Worm (Caenorhabditis elegans) whole organism, L2 larva: ENCODE results near the gene T04F8.7.

Source experiments
- C34F6.9 ChIP-seq: fragments of 150-350 bp; optimal IDR thresholded peaks from 2 replicates; lab custom pipeline; 2014; ENCODE audit warnings: missing biosample characterization, missing genetic modification characterization
- ama-1 ChIP-seq: fragments of 150-350 bp; optimal IDR thresholded peaks from 2 replicates; lab custom pipeline; 2018; ENCODE audit warnings: inconsistent platforms
- nhr-11 ChIP-seq: fragments of 150-350 bp; optimal IDR thresholded peaks from 2 replicates; lab custom pipeline; 2014; ENCODE audit warnings: missing biosample characterization, missing genetic modification characterization
- unc-62 ChIP-seq: fragments of 150-350 bp; optimal IDR thresholded peaks from 2 replicates; lab custom pipeline; 2014; ENCODE audit warnings: missing biosample characterization, missing genetic modification reagents, missing genetic modification characterization
- zag-1 ChIP-seq: fragments of 150-350 bp; optimal IDR thresholded peaks from 2 replicates; lab custom pipeline; 2014; ENCODE audit warnings: missing biosample characterization, missing genetic modification characterization

DNA sequence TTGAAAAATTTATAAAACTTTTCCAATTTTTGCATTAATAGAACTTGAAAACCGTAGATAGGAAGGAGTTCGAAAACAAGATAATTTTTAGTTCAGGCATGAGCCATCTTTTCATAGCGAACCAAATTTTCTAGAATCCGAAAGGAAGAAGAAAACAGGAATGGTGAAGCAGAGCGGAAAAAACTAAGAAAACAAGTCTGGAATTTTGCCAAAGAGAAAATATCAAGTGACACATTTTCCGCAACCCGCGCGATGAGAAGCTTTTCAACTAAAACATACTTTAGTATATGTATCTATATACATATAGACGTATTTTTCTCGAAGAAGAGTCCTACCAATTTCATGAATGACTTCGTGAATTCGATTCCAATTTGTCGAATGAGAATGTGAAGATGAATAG lies 39.2 kb downstream of the T04F8.7 start:
- TF ChIP-seq ama-1 (lab: Kevin White, UChicago), result no peak
- no peak for TF ChIP-seq zag-1 (tag; lab: Kevin White, UChicago)
- TF ChIP-seq C34F6.9, result no peak
- TF ChIP-seq unc-62 (GFP tag; lab: Kevin White, UChicago), result no peak
- TF ChIP-seq nhr-11, result no peak
